Fruit fly (Drosophila melanogaster) whole organism, wandering third instar larva: Measurements from ENCODE around the gene P5CDh1.
A peak's percentile ranks its signal among the peaks of the same experiment; 100 is the strongest.

Experiments used
- Abd-B ChIP-seq: fragments of >200 bp; optimal IDR thresholded peaks from 2 replicates; lab custom pipeline; 2017; ENCODE audit warnings: missing biosample characterization, missing genetic modification characterization
- CG32264 ChIP-seq: fragments of 200-800 bp; sonication (Bioruptor generic); optimal IDR thresholded peaks from 2 replicates; lab custom pipeline; 2016; ENCODE audit warnings: missing biosample characterization, missing genetic modification characterization
- CG9705 ChIP-seq: fragments of 200-800 bp; sonication (Bioruptor generic); optimal IDR thresholded peaks from 2 replicates; lab custom pipeline; 2018; ENCODE audit warnings: missing biosample characterization, mild to moderate bottlenecking, missing genetic modification characterization
- CrebA ChIP-seq: fragments of 200-800 bp; sonication (Bioruptor generic); optimal IDR thresholded peaks from 2 replicates; lab custom pipeline; 2016; ENCODE audit warnings: missing biosample characterization, mild to moderate bottlenecking, missing genetic modification characterization, borderline replicate concordance
- Dfd ChIP-seq: fragments of >200 bp; optimal IDR thresholded peaks from 2 replicates; lab custom pipeline; 2017; ENCODE audit warnings: missing biosample characterization, missing genetic modification characterization
- Dif ChIP-seq: fragments of 200-275, 200-300 bp; sonication (Bioruptor generic); optimal IDR thresholded peaks from 2 replicates; lab custom pipeline; 2018; ENCODE audit warnings: missing biosample characterization, missing genetic modification characterization; ENCODE audit not compliant: partially characterized antibody
- GATAd ChIP-seq: sonication (Bioruptor generic); optimal IDR thresholded peaks from 2 replicates; lab custom pipeline; 2016; ENCODE audit warnings: missing biosample characterization, missing genetic modification characterization
- HLH106 ChIP-seq: fragments of 200-800 bp; optimal IDR thresholded peaks from 3 replicates; lab custom pipeline; 2019; ENCODE audit warnings: missing biosample characterization, mild to moderate bottlenecking, missing genetic modification characterization, moderate library complexity
- Hnf4 ChIP-seq: fragments of 200-800 bp; sonication (Bioruptor generic); optimal IDR thresholded peaks from 2 replicates; lab custom pipeline; 2016; ENCODE audit warnings: missing biosample characterization, mild to moderate bottlenecking, missing genetic modification characterization
- Hr78 ChIP-seq: fragments of >200 bp; optimal IDR thresholded peaks from 2 replicates; lab custom pipeline; 2017; ENCODE audit warnings: missing biosample characterization, missing genetic modification characterization
- Hr83 ChIP-seq: fragments of 200-300 bp; sonication (Bioruptor generic); optimal IDR thresholded peaks from 2 replicates; lab custom pipeline; 2016; ENCODE audit warnings: missing biosample characterization, mild to moderate bottlenecking, missing genetic modification characterization, moderate library complexity; ENCODE audit not compliant: poor library complexity, severe bottlenecking
- Jra ChIP-seq: sonication (Bioruptor generic); optimal IDR thresholded peaks from 2 replicates; lab custom pipeline; 2016; ENCODE audit warnings: missing biosample characterization, missing genetic modification characterization
- Mio ChIP-seq: sonication (Bioruptor generic); optimal IDR thresholded peaks from 2 replicates; lab custom pipeline; 2016; ENCODE audit warnings: missing biosample characterization, missing genetic modification characterization
- Myc ChIP-seq: fragments of >200 bp; optimal IDR thresholded peaks from 2 replicates; lab custom pipeline; 2017
- N ChIP-seq: fragments of >200 bp; optimal IDR thresholded peaks from 2 replicates; lab custom pipeline; 2018; ENCODE audit warnings: missing biosample characterization, missing external identifiers, missing genetic modification characterization
- OdsH ChIP-seq: fragments of 200-800 bp; sonication (Bioruptor generic); optimal IDR thresholded peaks from 2 replicates; lab custom pipeline; 2016; ENCODE audit warnings: missing biosample characterization, mild to moderate bottlenecking, missing genetic modification characterization
- Rel ChIP-seq, 2 experiments: fragments of 200-800 bp; sonication (Bioruptor generic) in 1 of 2; optimal IDR thresholded peaks; 2 replicates in 1 of 2; 3 replicates in 1 of 2; lab custom pipeline; 2016 to 2019; ENCODE audit warnings: mild to moderate bottlenecking in 2 of 2, missing biosample characterization in 2 of 2, missing genetic modification characterization in 2 of 2, moderate library complexity in 1 of 2
- Sp1 ChIP-seq: fragments of 200-800 bp; sonication (Bioruptor generic); optimal IDR thresholded peaks from 3 replicates; lab custom pipeline; 2019; ENCODE audit warnings: missing biosample characterization, mild to moderate bottlenecking, missing genetic modification characterization, moderate library complexity
- Vsx2 ChIP-seq: fragments of 200-300, 225-300 bp; sonication (Bioruptor generic); optimal IDR thresholded peaks from 2 replicates; lab custom pipeline; 2018; ENCODE audit warnings: missing biosample characterization, missing genetic modification characterization; ENCODE audit not compliant: partially characterized antibody
- br ChIP-seq: fragments of 200-800 bp; sonication (Bioruptor generic); optimal IDR thresholded peaks from 2 replicates; lab custom pipeline; 2016; ENCODE audit warnings: missing biosample characterization, missing genetic modification characterization
- brk ChIP-seq: fragments of 200-800 bp; sonication (Bioruptor generic); optimal IDR thresholded peaks from 2 replicates; lab custom pipeline; 2016; ENCODE audit warnings: missing biosample characterization, mild to moderate bottlenecking, missing genetic modification characterization
- dl ChIP-seq, 2 experiments: fragments of 175-275, 200-275 bp in 1 of 2; fragments of 200-275 bp in 1 of 2; sonication (Bioruptor generic); optimal IDR thresholded peaks; lab custom pipeline; 2018; ENCODE audit warnings: mild to moderate bottlenecking in 2 of 2, missing biosample characterization in 2 of 2, missing genetic modification characterization in 2 of 2, moderate library complexity in 2 of 2; ENCODE audit not compliant: partially characterized antibody in 2 of 2, insufficient read depth in 1 of 2
- dmrt93B ChIP-seq: fragments of 200-800 bp; sonication (Bioruptor generic); optimal IDR thresholded peaks from 2 replicates; lab custom pipeline; 2018; ENCODE audit warnings: missing biosample characterization, mild to moderate bottlenecking, missing genetic modification characterization
- dsf ChIP-seq: sonication (Bioruptor generic); optimal IDR thresholded peaks from 2 replicates; lab custom pipeline; 2016; ENCODE audit warnings: missing biosample characterization, missing genetic modification characterization, borderline replicate concordance
- ey ChIP-seq: fragments of 200-800 bp; sonication (Bioruptor generic); optimal IDR thresholded peaks from 2 replicates; lab custom pipeline; 2016; ENCODE audit warnings: missing biosample characterization, missing genetic modification characterization
- foxo ChIP-seq, 2 experiments: fragments of 200-800 bp; sonication (Bioruptor generic); optimal IDR thresholded peaks; 2 replicates in 1 of 2; 3 replicates in 1 of 2; lab custom pipeline; 2016 to 2017; ENCODE audit warnings: missing biosample characterization in 2 of 2, missing genetic modification characterization in 2 of 2
- fru ChIP-seq: fragments of 200-800 bp; sonication (Bioruptor generic); optimal IDR thresholded peaks from 3 replicates; lab custom pipeline; 2016; ENCODE audit warnings: missing biosample characterization, mild to moderate bottlenecking, missing genetic modification characterization
- h ChIP-seq: fragments of 200-800 bp; sonication (Bioruptor generic); optimal IDR thresholded peaks from 3 replicates; lab custom pipeline; 2016; ENCODE audit warnings: missing biosample characterization, mild to moderate bottlenecking, missing genetic modification characterization
- jim ChIP-seq: fragments of 175-275, 200-325 bp; sonication (Bioruptor generic); optimal IDR thresholded peaks from 2 replicates; lab custom pipeline; 2016; ENCODE audit warnings: missing biosample characterization, mild to moderate bottlenecking, missing genetic modification characterization
- lola ChIP-seq: fragments of >200 bp; optimal IDR thresholded peaks from 2 replicates; lab custom pipeline; 2017; ENCODE audit warnings: missing biosample characterization, missing genetic modification characterization
- pan ChIP-seq: fragments of >200 bp; optimal IDR thresholded peaks from 2 replicates; lab custom pipeline; 2017
- psq ChIP-seq: fragments of 200-800 bp; sonication (Bioruptor generic); optimal IDR thresholded peaks from 3 replicates; lab custom pipeline; 2017; ENCODE audit warnings: missing biosample characterization, mild to moderate bottlenecking, missing genetic modification characterization, moderate library complexity
- rgr ChIP-seq: fragments of 200-800 bp; sonication (Bioruptor generic); optimal IDR thresholded peaks from 3 replicates; lab custom pipeline; 2016; ENCODE audit warnings: missing biosample characterization, mild to moderate bottlenecking, missing genetic modification characterization
- sage ChIP-seq: fragments of 200-800 bp; sonication (Bioruptor generic); optimal IDR thresholded peaks from 2 replicates; lab custom pipeline; 2016; ENCODE audit warnings: missing biosample characterization, mild to moderate bottlenecking, missing genetic modification characterization
- sv ChIP-seq: fragments of 200-800 bp; sonication (Bioruptor generic); optimal IDR thresholded peaks from 3 replicates; lab custom pipeline; 2016; ENCODE audit warnings: missing biosample characterization, missing genetic modification characterization
- tai ChIP-seq: sonication (Bioruptor generic); optimal IDR thresholded peaks from 2 replicates; lab custom pipeline; 2016; ENCODE audit warnings: missing biosample characterization, missing genetic modification characterization
- usp ChIP-seq: fragments of >200 bp; optimal IDR thresholded peaks from 2 replicates; lab custom pipeline; 2017; ENCODE audit warnings: missing biosample characterization, missing genetic modification characterization
- woc ChIP-seq: sonication (Bioruptor generic); optimal IDR thresholded peaks from 2 replicates; lab custom pipeline; 2016; ENCODE audit warnings: missing biosample characterization, mild to moderate bottlenecking, missing genetic modification characterization

P5CDh1 gene

dm6 chr3L:21832203-21833160 lies 8.7 kb downstream of the P5CDh1 start, which contains the start of the genes CG7148 and Nopp140:
TSS of gene CG7148 (minus strand) at chr3L:21832253.
TSS of gene Nopp140 (plus strand) at chr3L:21832774.
- TF ChIP-seq br = peak; percentile 53
- no peak for TF ChIP-seq Rel (GFP tag; optimal IDR thresholded peaks at IDR 0.05; lab: Kevin White, UChicago)
- peak; percentile 64 for TF ChIP-seq Rel (tag; optimal IDR thresholded peaks at IDR 0.05; lab: Kevin White, UChicago)
- TF ChIP-seq N (GFP tag; lab: Kevin White, UChicago) = peak; percentile 26
- no peak for TF ChIP-seq Dif (GFP tag; lab: Kevin White, UChicago)
- TF ChIP-seq Jra (GFP tag; lab: Kevin White, UChicago) = no peak
- TF ChIP-seq brk = no peak
- TF ChIP-seq jim = peak; percentile 38
- TF ChIP-seq OdsH = peak; percentile 63
- no peak for TF ChIP-seq lola
- peak; percentile 57 for TF ChIP-seq sv (GFP tag; lab: Kevin White, UChicago)
- TF ChIP-seq Hnf4 (GFP tag; lab: Kevin White, UChicago) = no peak
- TF ChIP-seq Hr78 (GFP tag; lab: Kevin White, UChicago) = no peak
- TF ChIP-seq Dfd (GFP tag; lab: Kevin White, UChicago) = no peak
- TF ChIP-seq CG32264 = no peak
- TF ChIP-seq HLH106 = peak; percentile 70
- peak; percentile 52 for TF ChIP-seq Sp1 (GFP tag; lab: Kevin White, UChicago)
- TF ChIP-seq rgr (GFP tag; lab: Kevin White, UChicago) = peak; percentile 82
- TF ChIP-seq Hr83 (GFP tag; lab: Kevin White, UChicago) = peak; percentile 90
- no peak for TF ChIP-seq Mio (GFP tag; lab: Kevin White, UChicago)
- no peak for TF ChIP-seq dmrt93B
- TF ChIP-seq psq (GFP tag; lab: Kevin White, UChicago) = peak; percentile 64
- no peak for TF ChIP-seq dl (GFP tag; optimal IDR thresholded peaks at IDR 0.05; lab: Kevin White, UChicago; ENCODE audit: insufficient read depth in 1 of 2, partially characterized antibody in 2 of 2)
- TF ChIP-seq foxo (GFP tag; optimal IDR thresholded peaks at IDR 0.05; lab: Kevin White, UChicago) = peak in 1 of 2 experiments; percentile 80
- peak; percentile 62 for TF ChIP-seq ey (GFP tag; lab: Kevin White, UChicago)
- no peak for TF ChIP-seq sage (GFP tag; lab: Kevin White, UChicago)
- no peak for TF ChIP-seq fru (GFP tag; lab: Kevin White, UChicago)
- no peak for TF ChIP-seq Abd-B (GFP tag; lab: Kevin White, UChicago)
- TF ChIP-seq h = peak; percentile 67
- no peak for TF ChIP-seq GATAd (GFP tag; lab: Kevin White, UChicago)
- TF ChIP-seq tai (GFP tag; lab: Kevin White, UChicago) = no peak
- TF ChIP-seq Myc (lab: Kevin White, UChicago) = peak; percentile 69
- TF ChIP-seq usp (GFP tag; lab: Kevin White, UChicago) = no peak
- peak; percentile 40 for TF ChIP-seq CG9705 (GFP tag; lab: Kevin White, UChicago)
- no peak for TF ChIP-seq dsf
- TF ChIP-seq Vsx2 (GFP tag; lab: Kevin White, UChicago) = no peak

- TF ChIP-seq dsf (no peak), CG9705 (GFP tag; lab: Kevin White, UChicago) (no peak)
Observed at dm6 chr3L:21830125-21830524, 11.0 kb downstream of the P5CDh1 start.

dm6 chr3L:21828177-21828589 lies 13.0 kb downstream of the P5CDh1 start, which contains the start of gene CG32448:
TSS of gene CG32448 (minus strand) at chr3L:21828480.
- TF ChIP-seq dsf (no peak), sv (GFP tag; lab: Kevin White, UChicago) (peak; percentile 28), HLH106 (peak; percentile 58), Mio (GFP tag; lab: Kevin White, UChicago) (no peak), Jra (GFP tag; lab: Kevin White, UChicago) (no peak), br (peak; percentile 17), Dif (GFP tag; lab: Kevin White, UChicago) (no peak), Abd-B (GFP tag; lab: Kevin White, UChicago) (no peak), GATAd (GFP tag; lab: Kevin White, UChicago) (no peak), pan (no peak), tai (GFP tag; lab: Kevin White, UChicago) (no peak), fru (GFP tag; lab: Kevin White, UChicago) (peak; percentile 57), dmrt93B (no peak), ey (GFP tag; lab: Kevin White, UChicago) (peak; percentile 75), jim (no peak), usp (GFP tag; lab: Kevin White, UChicago) (no peak), psq (GFP tag; lab: Kevin White, UChicago) (peak; percentile 25), woc (GFP tag; lab: Kevin White, UChicago) (peak; percentile 76), CG9705 (GFP tag; lab: Kevin White, UChicago) (peak; percentile 27), sage (GFP tag; lab: Kevin White, UChicago) (no peak), CrebA (GFP tag; lab: Kevin White, UChicago) (no peak), Hr78 (GFP tag; lab: Kevin White, UChicago) (no peak), Hnf4 (GFP tag; lab: Kevin White, UChicago) (no peak), OdsH (peak; percentile 18), rgr (GFP tag; lab: Kevin White, UChicago) (peak; percentile 67), Rel (GFP tag; optimal IDR thresholded peaks at IDR 0.05; lab: Kevin White, UChicago) (no peak), Rel (tag; optimal IDR thresholded peaks at IDR 0.05; lab: Kevin White, UChicago) (peak; percentile 54), Dfd (GFP tag; lab: Kevin White, UChicago) (no peak), Sp1 (GFP tag; lab: Kevin White, UChicago) (peak; percentile 10), foxo (GFP tag; optimal IDR thresholded peaks at IDR 0.05; lab: Kevin White, UChicago) (peak in 1 of 2 experiments; percentile 72), CG32264 (no peak), brk (no peak), Hr83 (GFP tag; lab: Kevin White, UChicago) (peak; percentile 44), dl (GFP tag; optimal IDR thresholded peaks at IDR 0.05; lab: Kevin White, UChicago; ENCODE audit: insufficient read depth in 1 of 2, partially characterized antibody in 2 of 2) (no peak)
